Fruit fly (Drosophila melanogaster): ENCODE results near the gene CG11975.
A peak's percentile ranks its signal among the peaks of the same experiment; 100 is the strongest.

Gene CG11975

DNA sequence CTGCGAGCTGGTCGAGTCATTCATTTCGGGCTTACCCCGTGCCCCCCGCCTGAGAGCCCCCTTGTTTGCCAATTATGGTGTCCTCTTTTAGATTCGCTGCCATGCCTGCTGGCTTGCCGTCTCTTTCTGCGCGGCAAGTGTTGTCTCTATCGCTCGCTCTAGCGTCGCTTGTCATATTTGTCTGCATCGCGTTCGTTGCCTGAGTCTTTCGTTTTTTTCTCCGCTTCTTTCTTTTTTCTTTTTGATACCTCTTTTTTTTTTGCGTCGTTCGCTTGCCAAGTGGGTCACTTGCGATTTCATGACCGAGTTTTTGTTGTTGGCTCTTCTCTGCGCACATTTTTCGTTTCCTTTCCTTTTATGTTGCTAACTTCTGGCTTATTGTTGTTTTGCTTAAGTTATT is 21.3 kb upstream of the CG11975 start:
- TF ChIP-seq Dll (optimal IDR thresholded peaks at IDR 0.05) (peak; percentile 40), CG8478 (optimal IDR thresholded peaks at IDR 0.05) (no peak)

DNA sequence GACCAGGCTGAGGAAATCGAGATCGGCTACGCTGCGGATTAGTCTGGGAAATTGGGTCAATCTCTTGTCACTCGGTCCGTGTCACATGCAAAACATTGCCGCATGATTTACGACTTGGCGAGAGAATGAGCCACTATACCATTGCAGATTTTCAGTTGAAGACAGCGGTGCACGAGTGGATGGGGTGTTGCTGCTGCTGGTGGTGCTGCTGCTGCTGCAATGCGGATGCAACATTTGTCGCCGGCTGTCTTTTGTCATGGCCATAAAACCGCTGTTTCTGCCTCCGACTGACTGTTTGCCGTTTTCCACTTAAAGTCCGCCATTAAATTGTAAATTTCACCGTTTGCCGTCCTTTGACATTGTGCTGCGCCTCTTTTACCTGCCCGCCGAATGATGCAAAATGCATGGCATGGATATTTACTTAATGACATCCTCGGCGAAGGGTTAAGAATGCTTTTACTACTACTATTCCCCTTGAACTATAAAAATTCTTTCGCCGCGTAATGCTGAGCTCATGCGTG is 16.9 kb upstream of the CG11975 start:
- TF ChIP-seq usp (GFP tag; optimal IDR thresholded peaks at IDR 0.05) (no peak), psq (optimal IDR thresholded peaks at IDR 0.05) (no peak), EcR (GFP tag; optimal IDR thresholded peaks at IDR 0.05) (no peak), pan (optimal IDR thresholded peaks at IDR 0.05) (no peak), CG8478 (optimal IDR thresholded peaks at IDR 0.05) (no peak), Dll (optimal IDR thresholded peaks at IDR 0.05) (no peak)

DNA sequence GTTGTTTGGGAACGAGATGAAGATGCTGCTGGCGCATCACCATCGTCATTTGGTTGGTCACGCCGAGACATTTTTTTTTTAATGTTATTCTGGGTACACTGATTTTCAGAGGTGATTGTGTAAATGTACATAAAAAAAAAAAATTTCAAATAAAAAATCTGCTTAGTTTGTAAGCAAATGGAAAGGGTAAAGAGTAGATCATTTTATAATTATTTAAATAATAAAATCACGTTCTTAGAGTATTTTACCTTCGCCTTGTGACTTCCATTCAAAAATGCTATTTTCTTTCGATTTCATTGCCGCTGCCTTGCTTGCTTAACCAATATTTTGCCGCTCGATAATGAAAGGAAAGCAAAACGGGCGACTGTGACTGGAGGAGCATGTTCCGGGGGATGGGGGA is 14.3 kb upstream of the CG11975 start:
- TF ChIP-seq Dll (optimal IDR thresholded peaks at IDR 0.05) (no peak), pan (optimal IDR thresholded peaks at IDR 0.05) (no peak), EcR (GFP tag; optimal IDR thresholded peaks at IDR 0.05) (no peak), psq (optimal IDR thresholded peaks at IDR 0.05) (no peak)

DNA sequence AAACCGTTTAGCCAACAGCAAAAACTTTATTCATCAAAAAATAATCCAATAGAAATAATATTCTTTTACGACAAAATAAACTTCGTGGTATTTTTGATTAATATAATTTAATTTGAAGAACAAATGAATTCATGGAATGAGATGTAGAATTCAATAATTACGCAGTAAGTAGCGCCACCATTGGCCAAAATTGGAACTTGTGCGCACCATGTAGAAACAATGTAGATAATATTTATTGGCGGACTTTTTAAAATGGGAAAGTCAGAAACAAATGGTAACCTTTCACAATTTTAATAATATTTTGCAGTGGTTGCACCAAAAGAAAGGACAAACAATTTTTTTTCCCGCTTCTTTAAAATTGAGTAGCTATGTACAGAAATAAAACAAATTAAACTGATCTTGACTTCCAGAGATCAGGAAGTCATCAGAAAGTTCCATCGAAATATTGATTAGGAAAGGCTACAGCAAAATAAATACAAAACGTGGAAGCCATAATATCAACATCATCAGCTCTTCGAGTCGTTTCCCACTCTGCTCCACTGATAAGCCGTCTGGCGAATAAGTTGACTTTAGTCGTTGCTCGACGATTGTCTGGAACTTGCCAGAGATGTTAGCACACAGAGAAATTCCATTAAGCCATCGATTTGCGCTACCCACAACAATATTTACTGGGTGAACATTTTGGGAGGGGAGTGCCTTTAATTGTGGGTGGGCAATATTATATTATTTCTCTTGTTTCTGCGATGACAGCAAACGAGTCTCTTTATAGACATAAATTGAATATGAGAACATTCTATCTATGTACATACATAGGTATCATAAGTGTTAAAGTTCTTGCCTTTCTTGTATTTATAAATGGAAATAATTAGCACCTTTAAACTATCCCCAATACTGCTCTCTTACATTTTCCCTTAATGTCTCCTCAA is 12.9 kb upstream of the CG11975 start:
- TF ChIP-seq pan (optimal IDR thresholded peaks at IDR 0.05) = no peak
- no peak for TF ChIP-seq CG8478 (optimal IDR thresholded peaks at IDR 0.05)
- no peak for TF ChIP-seq EcR (GFP tag; optimal IDR thresholded peaks at IDR 0.05)
- no peak for TF ChIP-seq Dll (optimal IDR thresholded peaks at IDR 0.05)
- TF ChIP-seq usp (GFP tag; optimal IDR thresholded peaks at IDR 0.05) = no peak
- TF ChIP-seq psq (optimal IDR thresholded peaks at IDR 0.05) = no peak

DNA sequence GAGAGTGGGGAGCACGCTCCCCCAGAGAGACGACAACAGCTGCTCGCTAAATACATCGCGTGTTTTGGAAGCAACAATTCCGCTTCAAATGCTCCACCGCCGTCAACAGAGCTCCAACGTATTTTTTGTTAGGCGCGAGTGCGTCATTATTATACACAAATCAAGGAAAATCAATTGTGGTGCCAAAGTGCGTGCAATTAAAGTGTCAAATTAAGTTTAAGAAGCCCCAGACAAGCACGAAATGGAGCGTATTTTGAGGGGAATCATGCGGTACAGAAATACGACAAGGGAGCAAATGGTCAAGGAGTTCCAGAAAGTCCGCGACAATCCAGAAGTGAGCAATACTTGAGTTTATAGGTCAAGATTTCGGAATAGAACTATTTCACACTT is 12.3 kb upstream of the CG11975 start, which contains the start of gene CAHbeta:
CAHbeta (plus strand) TSS at position 85 of the 390 bp plus-strand sequence.
- TF ChIP-seq CG8478 (optimal IDR thresholded peaks at IDR 0.05) = no peak
- TF ChIP-seq EcR (GFP tag; optimal IDR thresholded peaks at IDR 0.05) = no peak
- no peak for TF ChIP-seq psq (optimal IDR thresholded peaks at IDR 0.05)
- TF ChIP-seq Dll (optimal IDR thresholded peaks at IDR 0.05) = no peak
- TF ChIP-seq pan (optimal IDR thresholded peaks at IDR 0.05) = no peak
- no peak for TF ChIP-seq usp (GFP tag; optimal IDR thresholded peaks at IDR 0.05)

DNA sequence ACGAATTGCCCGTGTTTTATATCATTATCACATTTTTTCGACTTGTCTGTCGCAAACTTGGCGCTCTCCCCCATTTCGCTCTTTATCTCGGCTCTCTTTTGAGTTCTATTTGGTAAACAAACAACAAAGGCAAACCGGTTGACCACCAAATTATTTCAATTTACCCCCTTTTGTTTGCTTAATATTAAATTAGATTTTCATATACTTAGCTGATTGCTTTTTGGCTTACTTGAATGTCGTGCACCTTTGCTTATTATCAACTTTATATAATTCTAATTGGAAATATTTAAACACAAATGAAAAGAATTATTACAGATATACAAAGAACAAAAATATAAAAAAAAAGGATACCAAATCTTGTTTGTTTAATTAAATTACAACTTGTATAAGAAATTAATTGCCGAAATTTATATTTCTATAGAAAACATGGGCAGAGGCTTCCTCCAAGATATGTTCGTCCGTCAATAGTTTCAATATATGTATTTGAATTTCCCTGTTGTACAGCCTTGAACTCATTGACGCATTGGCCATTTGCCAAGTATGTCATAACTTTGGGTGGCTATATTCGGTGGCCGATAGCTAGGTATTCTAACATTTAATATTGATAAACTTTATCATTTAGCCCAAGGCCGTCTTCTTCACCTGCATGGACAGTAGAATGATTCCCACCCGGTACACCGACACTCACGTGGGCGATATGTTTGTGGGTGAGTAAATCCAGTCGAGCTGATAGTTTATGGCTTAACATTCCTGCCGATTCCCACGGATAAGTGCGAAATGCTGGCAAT is 11.7 kb upstream of the CG11975 start:
- TF ChIP-seq EcR (GFP tag; optimal IDR thresholded peaks at IDR 0.05) = no peak
- TF ChIP-seq pan (optimal IDR thresholded peaks at IDR 0.05) = no peak
- no peak for TF ChIP-seq psq (optimal IDR thresholded peaks at IDR 0.05)
- TF ChIP-seq usp (GFP tag; optimal IDR thresholded peaks at IDR 0.05) = no peak
- no peak for TF ChIP-seq Dll (optimal IDR thresholded peaks at IDR 0.05)
- TF ChIP-seq CG8478 (optimal IDR thresholded peaks at IDR 0.05) = no peak

DNA sequence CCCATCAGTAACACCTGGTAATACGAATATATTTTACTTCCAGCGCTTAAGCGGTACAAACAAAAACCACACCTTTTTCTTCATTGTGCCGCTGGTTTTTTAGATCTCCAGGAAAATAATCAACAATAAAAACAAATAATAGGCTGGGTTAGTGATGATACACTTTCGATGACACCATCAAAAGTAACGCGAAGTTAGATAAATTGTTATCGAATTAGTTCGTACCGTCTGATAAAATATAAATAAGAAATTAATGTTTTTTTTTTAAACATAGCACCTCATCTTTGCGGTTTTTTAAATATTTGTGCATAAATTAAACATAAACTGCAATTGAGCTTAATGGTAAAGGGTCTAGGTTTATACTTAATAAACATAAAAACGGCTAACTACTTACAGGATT is 8.9 kb upstream of the CG11975 start, which contains the start of gene RagA-B:
RagA-B (minus strand) TSS at position 175 of the 400 bp plus-strand sequence.
- TF ChIP-seq CG8478 (optimal IDR thresholded peaks at IDR 0.05) (no peak), psq (optimal IDR thresholded peaks at IDR 0.05) (no peak)

DNA sequence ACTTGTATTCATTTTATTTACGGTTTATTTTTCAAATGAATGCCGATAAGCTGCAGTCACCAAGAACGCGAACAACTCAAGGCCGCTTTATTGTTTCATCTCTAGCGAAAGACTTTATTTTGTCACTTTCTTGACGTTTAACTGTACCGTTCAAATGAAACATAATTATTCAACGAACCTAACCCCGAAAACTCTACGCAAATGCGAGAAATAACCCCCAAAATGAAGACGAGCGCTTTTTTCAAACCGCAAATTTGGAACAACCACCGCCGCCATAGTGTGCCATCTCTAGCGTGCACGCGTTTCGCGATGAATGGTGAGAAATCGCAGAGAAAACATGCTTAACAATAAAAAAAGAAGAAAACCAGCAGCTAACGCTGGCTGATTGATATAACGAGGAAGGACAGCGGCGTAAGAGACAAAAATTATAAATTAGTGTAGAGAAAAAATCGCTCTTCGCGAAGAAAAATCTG is 8.4 kb upstream of the CG11975 start, which contains the start of gene CG11970:
CG11970 (plus strand) TSS at position 117 of the 473 bp plus-strand sequence.
- TF ChIP-seq pan (optimal IDR thresholded peaks at IDR 0.05) (no peak), psq (optimal IDR thresholded peaks at IDR 0.05) (no peak), Dll (optimal IDR thresholded peaks at IDR 0.05) (no peak), CG8478 (optimal IDR thresholded peaks at IDR 0.05) (no peak), EcR (GFP tag; optimal IDR thresholded peaks at IDR 0.05) (no peak), usp (GFP tag; optimal IDR thresholded peaks at IDR 0.05) (no peak)

DNA sequence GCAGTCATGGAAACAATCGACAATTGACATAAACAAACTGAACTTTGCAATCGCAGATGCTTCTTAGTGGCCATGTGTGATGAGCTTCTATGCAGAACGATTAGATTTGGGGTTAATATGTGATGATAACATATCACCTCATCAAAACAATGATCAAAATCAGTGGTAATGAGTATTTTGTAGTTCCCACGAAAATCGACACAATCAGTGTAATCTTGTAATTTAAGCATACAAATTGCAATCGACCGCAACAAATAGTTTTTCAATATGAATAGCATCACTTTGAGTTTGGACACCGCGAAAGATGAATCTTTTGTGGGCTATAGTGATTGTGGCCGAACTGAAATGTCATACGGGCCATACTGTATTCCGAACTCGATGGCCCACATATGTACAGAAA is 4.3 kb downstream of the CG11975 start, which contains the start of gene CG11977:
CG11977 (plus strand) TSS at position 301 of the 400 bp plus-strand sequence.
- TF ChIP-seq Dll (optimal IDR thresholded peaks at IDR 0.05) (no peak), pan (optimal IDR thresholded peaks at IDR 0.05) (no peak), EcR (GFP tag; optimal IDR thresholded peaks at IDR 0.05) (no peak), CG8478 (optimal IDR thresholded peaks at IDR 0.05) (no peak), usp (GFP tag; optimal IDR thresholded peaks at IDR 0.05) (no peak), psq (optimal IDR thresholded peaks at IDR 0.05) (no peak)

DNA sequence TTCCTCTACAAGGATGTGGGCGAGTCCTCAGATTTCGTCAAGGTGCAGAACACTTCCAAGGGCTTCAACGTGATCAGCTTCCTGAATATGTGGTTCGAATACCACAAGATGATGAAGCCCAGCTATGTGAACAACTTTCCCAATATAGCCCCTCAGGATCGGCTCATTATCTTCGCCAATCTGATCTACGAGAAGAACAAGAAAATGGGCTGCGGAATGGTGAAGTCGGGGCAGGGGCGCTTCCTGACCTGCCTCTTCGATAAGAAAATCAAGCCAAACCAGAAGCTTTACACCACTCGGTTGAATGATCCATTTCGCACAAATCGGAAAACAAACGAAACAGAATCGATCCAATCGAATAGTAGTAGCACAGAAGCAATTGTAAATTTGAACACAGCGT is 5.2 kb downstream of the CG11975 start:
- TF ChIP-seq Dll (optimal IDR thresholded peaks at IDR 0.05) (no peak), pan (optimal IDR thresholded peaks at IDR 0.05) (no peak), psq (optimal IDR thresholded peaks at IDR 0.05) (no peak), EcR (GFP tag; optimal IDR thresholded peaks at IDR 0.05) (no peak), CG8478 (optimal IDR thresholded peaks at IDR 0.05) (no peak), usp (GFP tag; optimal IDR thresholded peaks at IDR 0.05) (no peak)

DNA sequence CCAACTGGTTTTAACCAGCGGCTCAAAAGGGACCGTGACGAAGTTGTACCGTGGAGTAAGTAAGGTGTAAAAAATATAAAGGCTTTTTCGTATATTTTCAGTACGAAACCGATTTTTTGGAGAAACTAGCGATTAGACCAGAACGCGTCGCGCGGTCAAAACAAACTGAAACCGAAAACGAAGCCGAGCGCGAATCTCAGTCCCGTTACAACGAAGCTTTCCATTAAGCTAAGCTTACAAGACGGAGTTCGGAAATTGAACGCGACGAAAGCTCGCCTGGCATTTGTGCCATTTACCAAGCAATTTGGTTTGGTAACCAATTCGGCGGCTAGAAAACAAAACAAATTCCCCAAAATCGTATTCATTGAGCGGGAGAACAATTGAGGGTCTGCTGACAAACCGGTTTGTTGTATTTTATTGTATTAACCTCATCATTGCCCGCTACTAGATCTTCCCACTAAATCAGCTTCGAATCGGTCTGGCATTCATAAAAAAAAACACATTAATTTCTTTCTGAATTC is 8.7 kb downstream of the CG11975 start:
- no peak for TF ChIP-seq psq (optimal IDR thresholded peaks at IDR 0.05)
- no peak for TF ChIP-seq EcR (GFP tag; optimal IDR thresholded peaks at IDR 0.05)
- TF ChIP-seq pan (optimal IDR thresholded peaks at IDR 0.05) = no peak
- no peak for TF ChIP-seq CG8478 (optimal IDR thresholded peaks at IDR 0.05)
- TF ChIP-seq usp (GFP tag; optimal IDR thresholded peaks at IDR 0.05) = no peak
- TF ChIP-seq Dll (optimal IDR thresholded peaks at IDR 0.05) = no peak

Data from whole organism.